Worm (Caenorhabditis elegans): ENCODE measurements around the gene F43C11.7.

DNA sequence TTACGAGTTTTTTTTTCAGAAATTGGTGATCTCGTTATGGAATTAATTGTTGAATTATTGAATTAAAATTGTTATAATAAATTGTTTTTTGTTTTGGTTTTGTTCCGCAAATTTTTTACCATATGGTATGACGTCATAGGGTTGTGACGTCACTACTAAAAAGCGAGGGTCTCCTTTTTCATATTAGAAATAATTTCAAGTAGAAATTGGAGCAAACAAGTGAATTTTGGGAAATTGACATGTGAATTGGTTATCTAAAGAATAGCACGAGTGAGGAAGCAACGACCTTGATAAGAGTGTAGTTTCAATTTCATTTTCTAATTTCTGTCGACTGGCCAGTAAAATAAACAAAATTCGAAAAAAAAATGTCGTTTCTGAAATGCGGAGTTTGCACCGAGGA is at the start of gene F43C11.7:
- no peak for TF ChIP-seq dao-5 (tag; optimal IDR thresholded peaks at IDR 0.05)
- TF ChIP-seq him-1 (tag; optimal IDR thresholded peaks at IDR 0.05) = no peak
